Worm (Caenorhabditis elegans): ENCODE data around the gene srz-75.

DNA sequence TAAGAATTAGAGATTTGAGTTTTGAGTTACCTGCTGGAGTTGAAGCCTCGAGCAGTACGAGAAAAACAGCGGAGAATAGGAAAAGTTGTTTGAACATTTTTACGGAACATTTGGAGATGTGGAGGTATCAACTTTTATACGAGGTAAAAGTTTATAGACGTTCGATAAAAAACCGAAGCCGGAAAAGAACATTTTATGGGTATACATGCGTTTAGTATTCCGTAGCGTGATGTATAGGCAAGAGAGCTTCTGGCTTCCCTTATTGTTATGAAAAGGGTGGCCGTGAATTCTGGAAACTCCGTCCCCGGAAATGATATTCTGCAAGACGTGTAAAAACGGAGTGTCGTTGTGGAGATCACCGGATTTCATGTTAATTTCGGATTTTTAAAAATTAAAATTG is 29.8 kb upstream of the srz-75 start, which contains the start of gene K03D3.5:
- no peak for TF ChIP-seq skn-1 (tag; optimal IDR thresholded peaks at IDR 0.05)
- no peak for TF ChIP-seq ama-1 (optimal IDR thresholded peaks at IDR 0.05)
- no peak for TF ChIP-seq unc-62 (GFP tag; optimal IDR thresholded peaks at IDR 0.05)
- no peak for TF ChIP-seq R02D3.7 (tag; optimal IDR thresholded peaks at IDR 0.05)
- TF ChIP-seq jun-1 (tag; optimal IDR thresholded peaks at IDR 0.05), result no peak
- no peak for TF ChIP-seq elt-1 (tag; optimal IDR thresholded peaks at IDR 0.05)
- no peak for TF ChIP-seq nhr-43 (tag; optimal IDR thresholded peaks at IDR 0.05; ENCODE audit: poor library complexity, severe bottlenecking)
- TF ChIP-seq nhr-25 (tag; optimal IDR thresholded peaks at IDR 0.05), result no peak
- TF ChIP-seq snpc-4 (tag; optimal IDR thresholded peaks at IDR 0.05), result no peak
- no peak for TF ChIP-seq pha-4 (tag; optimal IDR thresholded peaks at IDR 0.05)
- TF ChIP-seq elt-3 (tag; optimal IDR thresholded peaks at IDR 0.05), result no peak
- no peak for TF ChIP-seq lin-39 (tag; optimal IDR thresholded peaks at IDR 0.05)
